Worm (Caenorhabditis elegans): ENCODE data around the gene R02F11.3.

DNA sequence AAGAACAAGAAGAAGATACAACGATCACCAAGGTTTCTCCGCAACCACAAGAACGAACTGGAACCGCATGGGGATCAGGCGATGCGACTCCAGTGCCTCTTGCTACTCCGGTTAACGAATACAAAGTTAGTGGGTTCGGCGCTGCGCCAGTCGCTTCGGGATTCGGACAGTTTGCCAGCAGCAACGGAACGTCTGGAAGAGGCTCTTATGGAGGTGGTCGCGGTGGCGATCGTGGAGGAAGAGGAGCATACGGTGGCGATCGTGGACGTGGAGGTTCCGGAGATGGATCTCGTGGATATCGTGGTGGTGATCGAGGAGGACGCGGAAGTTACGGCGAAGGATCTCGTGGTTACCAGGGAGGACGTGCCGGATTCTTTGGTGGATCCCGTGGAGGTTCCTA is 47.7 kb downstream of the R02F11.3 start:
- TF ChIP-seq unc-39 (tag; optimal IDR thresholded peaks at IDR 0.05): no peak
- no peak for TF ChIP-seq nhr-76 (tag; optimal IDR thresholded peaks at IDR 0.05)
- TF ChIP-seq nhr-11 (tag; optimal IDR thresholded peaks at IDR 0.05): no peak
- TF ChIP-seq nhr-10 (tag; optimal IDR thresholded peaks at IDR 0.05): no peak
- no peak for TF ChIP-seq nhr-237 (tag; optimal IDR thresholded peaks at IDR 0.05)
- TF ChIP-seq lin-15B (tag; optimal IDR thresholded peaks at IDR 0.05): no peak
